Worm (Caenorhabditis elegans): ENCODE results near the gene msp-64.

DNA sequence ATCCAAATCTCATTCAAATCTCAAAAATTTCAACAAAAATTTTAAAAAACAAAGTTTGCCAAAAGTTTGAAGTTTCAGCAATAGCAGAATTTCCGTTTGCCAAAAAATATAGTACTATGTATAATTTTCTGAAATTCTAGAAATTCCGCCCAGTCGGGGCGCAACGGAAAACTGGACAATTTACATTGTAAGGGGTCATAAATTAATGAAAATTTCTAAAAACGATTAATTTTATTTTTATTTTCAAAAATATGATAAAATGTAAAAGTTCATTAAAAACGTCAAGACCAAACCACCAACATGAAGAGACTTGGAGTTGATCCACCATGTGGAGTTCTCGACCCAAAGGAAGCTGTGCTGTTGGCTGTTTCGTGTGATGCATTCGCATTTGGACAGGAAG lies 8.2 kb upstream of the msp-64 start, which contains the start of gene ZK1248.4:
- no peak for TF ChIP-seq W03F9.2 (tag; optimal IDR thresholded peaks at IDR 0.05)
- TF ChIP-seq him-1 (tag; optimal IDR thresholded peaks at IDR 0.05): no peak
- no peak for TF ChIP-seq dao-5 (tag; optimal IDR thresholded peaks at IDR 0.05)

Data from whole organism, L4/young adult.